Worm (Caenorhabditis elegans) whole organism, L4 larva: ENCODE results near the gene F09B9.4.
A peak's percentile ranks its signal among the peaks of the same experiment; 100 is the strongest.
"Not testable (repeated sequence)": the region's sequence is repeated elsewhere in the genome, so short reads cannot be mapped to it uniquely, and the experiment has no call there.

Source experiments
- F37D6.2 ChIP-seq: sonication (generic microtip); optimal IDR thresholded peaks from 2 replicates; lab custom pipeline; 2016; ENCODE audit warnings: mild to moderate bottlenecking, missing genetic modification characterization, missing compliant biosample characterization
- T26A8.4 ChIP-seq: fragments of 200-800 bp; sonication (Bioruptor generic); IDR thresholded peaks from 2 replicates; pipeline ENCODE4 v1.3.6; 2022; ENCODE audit warnings: missing genetic modification characterization, missing compliant biosample characterization
- Y105C5A.15 ChIP-seq: fragments of 200-800 bp; sonication (Bioruptor generic); IDR thresholded peaks from 2 replicates; pipeline ENCODE4 v1.3.6; 2022; ENCODE audit warnings: missing genetic modification characterization, missing compliant biosample characterization
- Y48G9A.11 ChIP-seq: fragments of 200-800 bp; sonication (Bioruptor generic); IDR thresholded peaks from 2 replicates; pipeline ENCODE4 v1.3.6; 2022; ENCODE audit warnings: missing genetic modification reagents, missing genetic modification characterization, missing compliant biosample characterization
- ZK337.2 ChIP-seq: fragments of 200-800 bp; sonication (Bioruptor generic); IDR thresholded peaks from 2 replicates; pipeline ENCODE4 v1.3.6; 2022; ENCODE audit warnings: missing genetic modification reagents, missing genetic modification characterization, missing compliant biosample characterization
- aly-2 ChIP-seq: sonication (generic microtip); optimal IDR thresholded peaks from 2 replicates; lab custom pipeline; 2018; ENCODE audit warnings: missing biosample characterization, missing genetic modification characterization
- arid-1 ChIP-seq: fragments of 200-800 bp; sonication (Bioruptor generic); conservative IDR thresholded peaks from 2 replicates; pipeline ENCODE4 v1.3.6; 2022; ENCODE audit warnings: missing genetic modification reagents, missing genetic modification characterization, missing compliant biosample characterization
- ceh-20 ChIP-seq: fragments of 200-800 bp; sonication (Bioruptor generic); IDR thresholded peaks from 2 replicates; pipeline ENCODE4 v1.3.6; 2022; ENCODE audit warnings: missing genetic modification reagents, missing genetic modification characterization, missing compliant biosample characterization
- ceh-44 ChIP-seq: fragments of 200-800 bp; sonication (Bioruptor generic); IDR thresholded peaks from 2 replicates; pipeline ENCODE4 v1.3.6; 2022; ENCODE audit warnings: missing genetic modification reagents, missing genetic modification characterization, missing compliant biosample characterization
- ctbp-1 ChIP-seq: fragments of 200-800 bp; sonication (Bioruptor generic); IDR thresholded peaks from 2 replicates; pipeline ENCODE4 v1.3.6; 2022; ENCODE audit warnings: missing genetic modification reagents, missing genetic modification characterization, missing compliant biosample characterization
- daf-19 ChIP-seq: fragments of 200-800 bp; sonication (Bioruptor generic); conservative IDR thresholded peaks from 2 replicates; pipeline ENCODE4 v1.3.6; 2022; ENCODE audit warnings: missing genetic modification characterization, missing compliant biosample characterization
- dmd-8 ChIP-seq: fragments of 200-800 bp; sonication (Bioruptor generic); IDR thresholded peaks from 2 replicates; pipeline ENCODE4 v1.3.6; 2022; ENCODE audit warnings: missing genetic modification characterization, missing compliant biosample characterization
- dmd-9 ChIP-seq: fragments of 200-800 bp; sonication (Bioruptor generic); IDR thresholded peaks from 2 replicates; pipeline ENCODE4 v1.3.6; 2022; ENCODE audit warnings: missing genetic modification reagents, missing genetic modification characterization, missing compliant biosample characterization
- dpl-1 ChIP-seq: fragments of 150-350 bp; optimal IDR thresholded peaks from 2 replicates; lab custom pipeline; 2014; ENCODE audit warnings: missing biosample characterization, missing genetic modification reagents, missing genetic modification characterization
- duxl-1 ChIP-seq: sonication (generic microtip); optimal IDR thresholded peaks from 2 replicates; lab custom pipeline; 2016; ENCODE audit warnings: mild to moderate bottlenecking, missing genetic modification characterization, moderate library complexity, missing compliant biosample characterization; ENCODE audit not compliant: poor library complexity
- egl-43 ChIP-seq: fragments of 200-800 bp; sonication (Bioruptor generic); IDR thresholded peaks from 2 replicates; pipeline ENCODE4 v1.3.6; 2022; ENCODE audit warnings: missing genetic modification reagents, missing genetic modification characterization, missing compliant biosample characterization
- hif-1 ChIP-seq, 2 experiments: sonication (generic microtip); optimal IDR thresholded peaks; 2 replicates each; lab custom pipeline; 2016 to 2017; ENCODE audit warnings: missing compliant biosample characterization in 2 of 2, missing genetic modification characterization in 2 of 2, missing genetic modification reagents in 2 of 2, missing genotype in 2 of 2, mild to moderate bottlenecking in 1 of 2
- hlh-11 ChIP-seq: fragments of 200-800 bp; sonication (Bioruptor generic); optimal IDR thresholded peaks from 2 replicates; lab custom pipeline; 2018; ENCODE audit warnings: mild to moderate bottlenecking, missing genetic modification characterization, missing compliant biosample characterization
- hlh-30 ChIP-seq: sonication (generic microtip); optimal IDR thresholded peaks from 2 replicates; lab custom pipeline; 2017; ENCODE audit warnings: antibody characterized with exemption, mild to moderate bottlenecking, missing genetic modification characterization, missing compliant biosample characterization; ENCODE audit not compliant: insufficient read depth
- lin-13 ChIP-seq: fragments of 150-350 bp; optimal IDR thresholded peaks from 2 replicates; lab custom pipeline; 2014; ENCODE audit warnings: missing biosample characterization, missing genetic modification reagents, missing genetic modification characterization
- lin-29 ChIP-seq: fragments of 200-800 bp; sonication (Bioruptor generic); IDR thresholded peaks from 2 replicates; pipeline ENCODE4 v1.3.6; 2022; ENCODE audit warnings: missing genetic modification reagents, missing genetic modification characterization, missing compliant biosample characterization
- lin-39 ChIP-seq: fragments of 150-350 bp; optimal IDR thresholded peaks from 2 replicates; lab custom pipeline; 2014; ENCODE audit warnings: missing biosample characterization, missing genetic modification reagents, missing genetic modification characterization
- madf-5 ChIP-seq, 2 experiments: fragments of 200-800 bp; sonication (Bioruptor generic); IDR thresholded peaks; 2 replicates each; pipeline ENCODE4 v1.3.6; 2022; ENCODE audit warnings: missing compliant biosample characterization in 2 of 2, missing genetic modification characterization in 2 of 2
- madf-9 ChIP-seq: fragments of 200-800 bp; sonication (Bioruptor generic); conservative IDR thresholded peaks from 2 replicates; pipeline ENCODE4 v1.3.6; 2022; ENCODE audit warnings: missing genetic modification reagents, missing genetic modification characterization, missing compliant biosample characterization
- mep-1 ChIP-seq: fragments of 150-350 bp; sonication (generic microtip); optimal IDR thresholded peaks from 3 replicates; lab custom pipeline; 2014; ENCODE audit warnings: missing biosample characterization, missing genetic modification characterization
- mes-2 ChIP-seq: sonication (generic microtip); optimal IDR thresholded peaks from 2 replicates; lab custom pipeline; 2016; ENCODE audit warnings: missing genotype, mild to moderate bottlenecking, missing genetic modification characterization, missing compliant biosample characterization; ENCODE audit not compliant: poor library complexity, severe bottlenecking
- mxl-3 ChIP-seq: fragments of 200-800 bp; sonication (Bioruptor generic); optimal IDR thresholded peaks from 2 replicates; lab custom pipeline; 2018; ENCODE audit warnings: mild to moderate bottlenecking, missing genetic modification characterization, missing compliant biosample characterization
- nhr-111 ChIP-seq: fragments of 200-800 bp; sonication (Bioruptor generic); optimal IDR thresholded peaks from 2 replicates; lab custom pipeline; 2018; ENCODE audit warnings: mild to moderate bottlenecking, missing genetic modification characterization, missing compliant biosample characterization
- nhr-28 ChIP-seq: fragments of 150-350 bp; optimal IDR thresholded peaks from 2 replicates; lab custom pipeline; 2014; ENCODE audit warnings: missing biosample characterization, missing genetic modification characterization
- nhr-42 ChIP-seq: fragments of 200-800 bp; sonication (Bioruptor generic); IDR thresholded peaks from 2 replicates; pipeline ENCODE4 v1.3.6; 2022; ENCODE audit warnings: missing genetic modification characterization, missing compliant biosample characterization
- nhr-48 ChIP-seq: sonication (generic microtip); optimal IDR thresholded peaks from 2 replicates; lab custom pipeline; 2016; ENCODE audit warnings: mild to moderate bottlenecking, missing genetic modification characterization, missing compliant biosample characterization
- pha-4 ChIP-seq, 2 experiments: fragments of 150-350 bp in 1 of 2; fragments of 200-800 bp in 1 of 2; sonication (Bioruptor generic) in 1 of 2; IDR thresholded peaks in 1 of 2; optimal IDR thresholded peaks in 1 of 2; 2 replicates each; pipeline versions ENCODE4 v1.3.6 to Lab custom; 2014 to 2022; ENCODE audit warnings: missing genetic modification characterization in 2 of 2, missing genetic modification reagents in 2 of 2, missing biosample characterization in 1 of 2, missing compliant biosample characterization in 1 of 2
- php-3 ChIP-seq: fragments of 200-800 bp; sonication (Bioruptor generic); IDR thresholded peaks from 2 replicates; pipeline ENCODE4 v1.3.6; 2022; ENCODE audit warnings: missing genetic modification reagents, missing genetic modification characterization, missing compliant biosample characterization
- sdz-12 ChIP-seq: fragments of 200-800 bp; sonication (Bioruptor generic); optimal IDR thresholded peaks from 2 replicates; lab custom pipeline; 2018; ENCODE audit warnings: mild to moderate bottlenecking, missing genetic modification characterization, missing compliant biosample characterization
- snpc-1.2 ChIP-seq: fragments of 200-800 bp; sonication (Bioruptor generic); IDR thresholded peaks from 2 replicates; pipeline ENCODE4 v1.3.6; 2022; ENCODE audit warnings: missing genetic modification reagents, missing genetic modification characterization, missing compliant biosample characterization
- spr-1 ChIP-seq: sonication (generic microtip); optimal IDR thresholded peaks from 2 replicates; lab custom pipeline; 2016; ENCODE audit warnings: mild to moderate bottlenecking, missing genetic modification characterization, missing compliant biosample characterization
- tag-97 ChIP-seq: fragments of 200-800 bp; sonication (Bioruptor generic); IDR thresholded peaks from 2 replicates; pipeline ENCODE4 v1.3.6; 2022; ENCODE audit warnings: missing genetic modification characterization, missing compliant biosample characterization
- tra-1 ChIP-seq: fragments of 200-800 bp; sonication (Bioruptor generic); IDR thresholded peaks from 2 replicates; pipeline ENCODE4 v1.3.6; 2022; ENCODE audit warnings: missing genetic modification reagents, missing genetic modification characterization, missing compliant biosample characterization
- unc-39 ChIP-seq: sonication (generic microtip); optimal IDR thresholded peaks from 2 replicates; lab custom pipeline; 2017; ENCODE audit warnings: missing biosample characterization, missing genetic modification characterization
- unc-62 ChIP-seq, 3 experiments: fragments of 150-350 bp in 1 of 3; sonication (generic microtip); optimal IDR thresholded peaks in 2 of 3; peaks in 1 of 3; 1 replicate in 1 of 3; 2 replicates in 2 of 3; lab custom pipeline; 2014 to 2017; ENCODE audit warnings: missing biosample characterization in 3 of 3, missing genetic modification characterization in 3 of 3, missing genetic modification reagents in 3 of 3, missing genotype in 1 of 3
- vab-7 ChIP-seq: fragments of 200-800 bp; sonication (Bioruptor generic); IDR thresholded peaks from 2 replicates; pipeline ENCODE4 v1.3.6; 2022; ENCODE audit warnings: missing genetic modification reagents, missing genetic modification characterization, missing compliant biosample characterization
- zfp-3 ChIP-seq: fragments of 200-800 bp; sonication (Bioruptor generic); conservative IDR thresholded peaks from 2 replicates; pipeline ENCODE4 v1.3.6; 2022; ENCODE audit warnings: missing genetic modification reagents, missing genetic modification characterization, missing compliant biosample characterization
- zip-2 ChIP-seq: fragments of 150-350 bp; optimal IDR thresholded peaks from 2 replicates; lab custom pipeline; 2014; ENCODE audit warnings: missing biosample characterization, missing genetic modification characterization
- ztf-7 ChIP-seq: fragments of 150-350 bp; optimal IDR thresholded peaks from 2 replicates; lab custom pipeline; 2014; ENCODE audit warnings: missing biosample characterization, missing genetic modification characterization

Gene F09B9.4

DNA sequence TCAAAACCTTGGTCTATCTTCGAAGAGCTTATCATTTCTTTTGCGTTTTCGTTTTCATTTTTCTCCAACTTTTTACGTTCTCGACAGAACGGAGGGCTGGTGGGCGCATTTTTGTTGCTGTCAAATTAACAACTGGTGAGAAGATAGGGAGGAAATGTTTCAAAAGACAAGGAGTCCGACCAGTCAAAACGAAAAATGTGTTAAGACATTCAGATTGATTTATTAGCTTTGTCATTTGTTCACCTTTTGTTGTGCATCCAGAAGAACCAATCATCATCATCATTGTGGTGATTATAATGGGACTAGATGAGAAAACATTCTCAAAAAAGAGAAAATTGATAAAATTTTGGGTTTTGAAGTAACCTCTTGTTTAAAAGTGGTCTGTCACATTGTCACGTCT is 30.3 kb upstream of the F09B9.4 start:
- TF ChIP-seq php-3 (GFP tag; lab: Robert Waterston, UW) (no peak), hif-1 (tag; optimal IDR thresholded peaks at IDR 0.05; lab: Kevin White, UChicago) (no peak), lin-13 (GFP tag; lab: Kevin White, UChicago) (no peak), dpl-1 (GFP tag; lab: Kevin White, UChicago) (no peak), unc-39 (tag; lab: Kevin White, UChicago) (no peak), madf-5 (GFP tag; IDR thresholded peaks at IDR 0.05; lab: Robert Waterston, UW) (no peak), Y105C5A.15 (GFP tag; lab: Robert Waterston, UW) (no peak), nhr-42 (GFP tag; lab: Robert Waterston, UW) (no peak), nhr-28 (tag; lab: Kevin White, UChicago) (no peak), lin-39 (tag; lab: Kevin White, UChicago) (no peak), daf-19 (GFP tag; lab: Robert Waterston, UW) (no peak), mxl-3 (GFP tag; lab: Kevin White, UChicago) (no peak), nhr-111 (GFP tag; lab: Kevin White, UChicago) (no peak), aly-2 (tag; lab: Kevin White, UChicago) (no peak), tag-97 (no peak)
- TF ChIP-seq, all 104 proteins: peak for 0

ce11 chrX:10132546-10133032 is 27.8 kb upstream of the F09B9.4 start:
- peak; percentile 63 to 70; a peak in 2 of 4 replicates for TF ChIP-seq madf-5 (GFP tag; IDR thresholded peaks at IDR 0.05; lab: Robert Waterston, UW)
- TF ChIP-seq arid-1 (GFP tag; lab: Robert Waterston, UW): peak; percentile 49; the same call in 1 of the 2 replicates
- peak; percentile 89 for TF ChIP-seq dmd-8 (GFP tag; lab: Robert Waterston, UW)
- peak; percentile 68; the same call in 1 of the 2 replicates for TF ChIP-seq zfp-3
- TF ChIP-seq tra-1 (GFP tag; lab: Robert Waterston, UW): peak; percentile 78
- peak; percentile 45 for TF ChIP-seq mxl-3 (GFP tag; lab: Kevin White, UChicago)
- TF ChIP-seq nhr-111 (GFP tag; lab: Kevin White, UChicago): peak; percentile 20
- peak; percentile 37; the same call in 1 of the 2 replicates for TF ChIP-seq madf-9 (GFP tag; lab: Robert Waterston, UW)
- peak; percentile 91 for TF ChIP-seq snpc-1.2 (GFP tag; lab: Robert Waterston, UW)
- peak; percentile 87 for TF ChIP-seq ctbp-1
- TF ChIP-seq hlh-30 (tag; lab: Kevin White, UChicago): peak; percentile 61
- TF ChIP-seq ZK337.2: peak; percentile 45; the same call in 1 of the 2 replicates
- TF ChIP-seq zip-2 (tag; lab: Kevin White, UChicago): peak; percentile 62
- TF ChIP-seq nhr-28 (tag; lab: Kevin White, UChicago): peak; percentile 32
- TF ChIP-seq ceh-44 (GFP tag; lab: Robert Waterston, UW): peak; percentile 81; the same call in 1 of the 2 replicates
- TF ChIP-seq egl-43: peak; percentile 90
- peak; percentile 54 for TF ChIP-seq nhr-48 (tag; lab: Kevin White, UChicago)
- 0 out of 2 replicates have a peak, but pooled peaks have one; percentile 29 for TF ChIP-seq lin-29
- peak; percentile 82 for TF ChIP-seq T26A8.4 (GFP tag; lab: Robert Waterston, UW)
- 0 out of 2 replicates have a peak, but pooled peaks have one; percentile 49 for TF ChIP-seq dmd-9
- TF ChIP-seq duxl-1: peak; percentile 60
- peak; percentile 47 for TF ChIP-seq spr-1 (tag; lab: Kevin White, UChicago)
- TF ChIP-seq Y105C5A.15 (GFP tag; lab: Robert Waterston, UW): 0 out of 2 replicates have a peak, but pooled peaks have one; percentile 24
- TF ChIP-seq ceh-20 (GFP tag; lab: Robert Waterston, UW): peak; percentile 58; the same call in 1 of the 2 replicates
- peak; percentile 22 for TF ChIP-seq lin-13 (GFP tag; lab: Kevin White, UChicago)
- TF ChIP-seq pha-4 (GFP tag; IDR thresholded peaks at IDR 0.05; lab: Robert Waterston, UW): peak; percentile 89
- TF ChIP-seq pha-4, unc-62 (tag; optimal IDR thresholded peaks at IDR 0.05; lab: Kevin White, UChicago): not testable (repeated sequence)
- TF ChIP-seq Y48G9A.11: peak; percentile 68; the same call in 1 of the 2 replicates
- TF ChIP-seq daf-19 (GFP tag; lab: Robert Waterston, UW): peak; percentile 78
- TF ChIP-seq mes-2 (tag; lab: Kevin White, UChicago): peak; percentile 77
- peak; percentile 16 for TF ChIP-seq F37D6.2 (tag; lab: Kevin White, UChicago)
- TF ChIP-seq vab-7: peak; percentile 74
- peak; percentile 50 for TF ChIP-seq hlh-11 (tag; lab: Kevin White, UChicago)
- TF ChIP-seq mep-1 (tag; lab: Kevin White, UChicago): peak; percentile 80
- peak; percentile 57 for TF ChIP-seq ztf-7
- TF ChIP-seq unc-62 (GFP tag; optimal IDR thresholded peaks at IDR 0.05 in 1 of 2; lab: Kevin White, UChicago): peak in 1 of 2 experiments; percentile 87
- TF ChIP-seq sdz-12: peak; percentile 32
